Worm (Caenorhabditis elegans): ENCODE results near the gene Y42H9AR.1.

- TF ChIP-seq him-1 (tag; optimal IDR thresholded peaks at IDR 0.05): no peak
- TF ChIP-seq W03F9.2 (tag; optimal IDR thresholded peaks at IDR 0.05): no peak
- no peak for TF ChIP-seq dao-5 (tag; optimal IDR thresholded peaks at IDR 0.05)
These were observed 11.0 kb upstream of the Y42H9AR.1 start, which contains the start of gene Y42H9AR.5 for ce11 chrIV:8102231-8102630.
